Fruit fly (Drosophila melanogaster) S2 (cell line): ENCODE data around the gene Gmap.

ENCODE experiments used
- CG8478 ChIP-seq: fragments of >200 bp; optimal IDR thresholded peaks from 2 replicates; lab custom pipeline; 2018
- CTCF ChIP-seq, 2 experiments: fragments of >200 bp; optimal IDR thresholded peaks; 2 replicates each; lab custom pipeline; 2018

The Gmap gene

DNA sequence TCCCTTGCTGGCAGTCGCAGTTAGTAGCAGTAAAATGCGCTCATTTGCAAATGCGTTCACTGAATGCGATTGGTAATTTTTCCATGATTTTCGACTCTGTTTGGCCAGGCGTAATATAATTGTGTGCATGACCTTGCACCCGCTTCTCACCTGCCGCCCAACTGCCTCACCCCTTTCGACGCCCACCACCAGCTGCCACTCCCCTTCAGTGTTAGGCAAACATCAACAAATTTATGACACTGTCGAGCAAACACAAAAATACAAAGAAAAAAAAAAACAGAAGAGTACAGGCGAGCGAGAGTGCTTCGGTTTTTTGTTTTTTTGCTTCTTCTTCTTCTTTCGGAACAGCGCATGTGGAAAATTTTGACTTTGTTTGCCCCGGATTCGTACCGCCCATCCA lies 43.2 kb downstream of the Gmap start:
- no peak for TF ChIP-seq CG8478 (lab: Kevin White, UChicago)
- TF ChIP-seq CTCF (optimal IDR thresholded peaks at IDR 0.05; lab: Kevin White, UChicago): no peak

DNA sequence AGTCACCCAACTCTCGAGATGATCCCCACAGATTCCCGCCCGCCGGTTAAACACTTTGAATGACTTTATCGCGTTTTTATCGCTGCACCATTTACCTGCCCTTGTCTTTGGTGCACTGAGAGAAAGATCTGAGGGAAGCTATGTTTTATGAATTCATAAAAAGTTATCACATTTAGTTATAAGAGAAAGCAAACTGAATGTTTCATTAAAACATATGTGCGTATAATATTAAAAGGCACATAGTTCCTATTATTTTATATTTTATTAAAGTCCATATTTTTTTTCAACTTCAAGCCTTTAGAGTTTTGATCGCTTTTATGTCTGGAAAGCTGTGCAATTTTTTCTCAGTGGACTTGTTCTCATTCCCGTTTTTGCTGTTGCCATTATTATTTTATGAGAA lies 43.6 kb downstream of the Gmap start:
- no peak for TF ChIP-seq CTCF (optimal IDR thresholded peaks at IDR 0.05; lab: Kevin White, UChicago)

DNA sequence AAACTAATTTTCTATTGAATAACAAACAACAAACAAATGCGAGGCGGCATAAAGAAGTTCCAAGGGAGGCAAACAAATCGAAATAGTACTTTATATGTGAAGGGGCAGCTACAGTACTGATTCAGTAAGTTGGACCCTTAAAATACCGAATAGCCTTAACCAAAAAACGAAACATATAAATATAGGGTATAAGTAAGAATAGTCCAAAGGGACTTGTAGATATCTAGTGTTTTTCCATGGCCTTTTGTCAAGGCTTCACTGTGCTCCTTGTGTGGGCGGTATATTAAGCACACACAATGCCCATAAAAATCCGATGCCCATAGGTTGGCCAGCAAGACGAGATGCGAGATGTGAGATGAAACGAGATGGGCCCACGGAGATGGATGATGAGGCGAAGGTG lies 45.3 kb downstream of the Gmap start:
- TF ChIP-seq CTCF (optimal IDR thresholded peaks at IDR 0.05; lab: Kevin White, UChicago) (no peak), CG8478 (lab: Kevin White, UChicago) (no peak)

DNA sequence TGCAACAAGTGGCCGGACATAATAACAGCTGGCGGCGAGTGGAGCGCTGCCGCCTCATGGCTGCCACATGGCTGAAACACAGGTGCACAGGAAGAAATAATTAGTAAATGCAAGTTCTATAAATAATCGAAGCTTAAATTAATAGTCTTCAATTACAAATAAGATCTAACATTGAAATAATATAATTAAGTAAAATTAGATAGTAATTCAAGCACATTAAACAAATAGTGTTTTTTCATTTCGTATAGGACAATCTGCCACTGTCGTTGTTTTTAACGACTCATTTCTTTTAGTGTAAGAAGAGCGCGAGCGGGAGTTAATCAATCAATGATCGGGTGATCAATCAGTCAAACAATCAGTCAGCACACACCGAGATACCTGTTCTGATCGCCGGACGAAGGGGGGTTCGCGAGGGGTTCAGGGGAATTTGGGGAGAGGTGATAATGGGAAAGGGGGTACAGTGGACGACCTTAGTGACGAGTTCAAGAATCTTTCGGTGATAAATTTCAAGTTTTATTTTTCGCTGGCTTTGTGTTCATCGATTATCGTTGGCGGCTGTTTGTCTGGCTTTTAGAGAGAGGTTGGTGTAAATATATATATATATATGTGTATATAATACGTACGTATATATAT lies 53.2 kb downstream of the Gmap start:
- TF ChIP-seq CTCF (optimal IDR thresholded peaks at IDR 0.05; lab: Kevin White, UChicago) (no peak), CG8478 (lab: Kevin White, UChicago) (no peak)

DNA sequence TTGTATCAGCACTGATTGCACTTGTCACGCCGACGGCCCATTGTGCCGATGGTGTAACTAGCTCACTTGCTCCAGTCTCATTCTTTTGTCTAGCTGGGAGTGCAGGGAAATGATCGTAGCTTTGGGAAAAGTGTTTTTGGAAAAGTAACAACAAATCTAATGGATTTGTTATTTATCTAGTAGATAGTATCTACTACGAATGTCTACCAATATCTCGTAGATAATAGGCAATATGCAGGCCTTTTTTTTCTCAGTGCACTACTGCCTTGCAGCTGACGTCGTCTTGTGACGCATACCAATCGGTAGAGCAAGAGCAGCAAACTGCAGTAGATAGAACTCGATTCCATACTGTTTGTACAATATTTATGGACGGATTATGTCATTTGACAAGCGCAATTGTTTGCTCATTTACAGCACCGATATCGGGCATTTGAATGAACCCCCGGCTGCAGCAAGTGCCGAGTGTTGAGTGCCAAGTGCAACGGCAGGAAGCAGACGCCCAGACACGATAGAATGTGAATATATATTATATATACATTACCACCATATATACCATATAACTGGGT lies 56.8 kb downstream of the Gmap start:
- no peak for TF ChIP-seq CTCF (optimal IDR thresholded peaks at IDR 0.05; lab: Kevin White, UChicago)
- TF ChIP-seq CG8478 (lab: Kevin White, UChicago): no peak

DNA sequence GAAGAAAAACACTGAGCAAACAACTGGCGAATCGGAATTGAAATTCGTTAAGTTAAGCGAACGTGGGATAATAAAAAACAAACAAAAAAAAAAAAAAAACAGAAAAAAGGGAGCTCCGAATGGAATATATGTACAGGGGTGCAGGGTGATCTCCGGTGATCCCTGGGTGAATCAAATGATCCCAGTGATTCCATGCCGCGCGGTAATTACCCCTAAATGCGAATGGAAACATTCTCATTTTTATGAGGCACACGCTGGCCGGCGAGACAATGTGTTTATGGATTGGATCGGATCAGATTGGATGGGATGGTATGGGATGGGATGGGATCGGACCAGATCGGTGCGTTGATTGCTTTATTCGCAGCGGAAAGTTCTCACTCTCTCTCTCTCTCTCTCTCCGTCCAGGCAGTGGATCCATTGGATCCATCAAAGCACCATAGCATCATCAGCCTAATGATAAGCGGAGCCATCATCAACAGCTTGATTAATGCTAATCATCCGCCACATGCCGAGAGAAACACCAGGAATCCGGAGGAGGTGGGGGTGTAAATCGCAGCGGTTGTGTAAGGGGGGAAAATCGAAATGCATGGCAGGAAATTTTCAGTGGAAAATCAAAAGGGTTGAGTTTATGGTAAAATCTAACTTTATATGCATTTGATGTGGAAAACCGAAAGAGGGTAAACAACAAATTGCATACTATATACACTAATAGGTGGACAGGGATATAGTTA lies 58.9 kb downstream of the Gmap start:
- TF ChIP-seq CTCF (optimal IDR thresholded peaks at IDR 0.05; lab: Kevin White, UChicago) (no peak), CG8478 (lab: Kevin White, UChicago) (no peak)

DNA sequence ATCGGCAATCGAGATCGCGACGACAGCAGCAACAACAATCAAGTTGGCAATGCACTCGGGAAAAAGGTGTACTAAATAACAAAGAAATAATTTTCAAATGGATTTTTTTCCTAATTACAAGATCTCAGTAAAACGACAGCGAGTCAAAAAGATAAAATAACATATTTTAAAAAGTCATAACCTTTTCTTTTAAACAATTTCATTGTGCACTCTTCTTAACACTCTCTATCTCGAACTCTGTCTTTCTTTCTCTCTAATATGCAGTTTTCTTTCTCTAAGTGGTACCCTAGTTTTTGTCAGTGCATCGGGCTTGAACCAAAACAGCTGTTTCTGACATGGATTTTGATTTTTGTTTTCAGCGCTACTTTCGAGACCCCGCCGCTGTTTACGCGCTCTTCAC lies 62.3 kb downstream of the Gmap start:
- TF ChIP-seq CTCF (optimal IDR thresholded peaks at IDR 0.05; lab: Kevin White, UChicago) (no peak), CG8478 (lab: Kevin White, UChicago) (no peak)

DNA sequence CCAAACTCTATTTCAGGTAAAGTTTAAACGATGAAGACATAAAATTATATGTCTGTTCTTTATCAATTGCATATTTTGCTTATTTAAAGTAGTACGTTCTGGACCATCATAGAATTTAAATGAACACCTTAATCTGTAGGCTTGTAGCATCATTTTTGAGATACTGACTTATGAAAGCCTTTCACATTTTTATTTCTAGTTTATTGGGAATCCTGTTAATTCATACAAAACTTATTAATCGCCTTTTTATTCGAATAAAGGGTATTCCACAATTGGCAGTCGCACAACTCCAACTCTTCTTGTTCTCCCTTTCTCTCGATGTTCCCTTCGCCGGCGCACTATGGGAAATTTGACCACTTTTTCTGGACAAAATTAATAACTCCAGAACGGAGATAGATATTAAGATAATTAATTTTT lies 65.8 kb downstream of the Gmap start:
- TF ChIP-seq CTCF (optimal IDR thresholded peaks at IDR 0.05; lab: Kevin White, UChicago): no peak
- TF ChIP-seq CG8478 (lab: Kevin White, UChicago): no peak

DNA sequence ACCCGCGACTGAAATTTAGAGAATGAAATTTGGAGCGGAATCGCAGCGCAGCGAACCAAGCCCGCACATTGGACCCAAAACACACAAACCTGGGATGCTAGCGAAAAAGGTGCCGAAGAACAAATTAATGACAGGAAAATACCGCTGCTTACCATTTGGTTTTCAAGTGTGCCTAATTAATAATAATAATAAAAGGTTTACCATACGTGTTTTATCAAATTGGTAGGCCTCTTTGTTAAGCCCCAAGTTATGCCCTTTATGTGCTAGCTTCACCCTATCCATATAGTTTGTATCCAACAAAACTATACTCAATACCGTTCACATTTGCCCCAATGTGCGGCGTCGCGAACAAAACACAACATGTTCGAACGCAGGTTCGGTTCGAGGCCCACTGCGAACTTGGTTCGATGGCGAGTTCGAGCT lies 67.5 kb downstream of the Gmap start, which contains the start of gene Ac13E:
TSS of gene Ac13E (minus strand) at position 23 of the 423 bp plus-strand sequence.
- TF ChIP-seq CG8478 (lab: Kevin White, UChicago): no peak
- TF ChIP-seq CTCF (optimal IDR thresholded peaks at IDR 0.05; lab: Kevin White, UChicago): no peak

DNA sequence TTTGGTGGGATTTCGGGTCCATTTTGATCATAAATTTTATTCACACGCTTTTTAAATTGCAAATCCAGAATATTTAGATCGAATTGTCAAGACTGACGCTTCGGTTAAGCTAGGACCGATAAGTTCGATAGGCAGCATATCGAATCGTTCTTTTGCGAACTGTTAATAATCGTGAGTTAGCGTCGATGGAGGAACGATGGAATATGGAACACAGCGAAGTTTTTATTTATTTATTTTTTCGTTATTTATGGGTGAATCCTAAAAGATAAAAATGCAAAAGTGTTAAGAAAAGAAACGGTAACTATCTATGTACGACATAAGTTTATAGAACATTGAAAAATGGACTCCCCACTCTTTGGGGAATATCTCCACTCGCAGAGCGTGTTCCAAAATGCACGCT lies 69.2 kb downstream of the Gmap start, which contains the start of gene CG42300:
TSS of gene CG42300 (minus strand) at position 101 of the 400 bp plus-strand sequence.
- no peak for TF ChIP-seq CTCF (optimal IDR thresholded peaks at IDR 0.05; lab: Kevin White, UChicago)
- no peak for TF ChIP-seq CG8478 (lab: Kevin White, UChicago)
